Fruit fly (Drosophila melanogaster) whole organism, embryonic: ENCODE results near the gene CG32483.

Experiments used
- CG10267 ChIP-seq: fragments of 200-800 bp; sonication (Bioruptor generic); optimal IDR thresholded peaks from 2 replicates; lab custom pipeline; 2018; ENCODE audit warnings: missing biosample characterization, mild to moderate bottlenecking, missing genetic modification characterization, moderate library complexity
- CG12744 ChIP-seq: fragments of 200-800 bp; sonication (Bioruptor generic); optimal IDR thresholded peaks from 2 replicates; lab custom pipeline; 2016; ENCODE audit warnings: missing biosample characterization, missing genetic modification characterization
- CG15269 ChIP-seq: fragments of 200-800 bp; sonication (Bioruptor generic); optimal IDR thresholded peaks from 2 replicates; lab custom pipeline; 2018; ENCODE audit warnings: missing biosample characterization, mild to moderate bottlenecking, missing genetic modification characterization, moderate library complexity
- CG15514 ChIP-seq: fragments of 200-800 bp; sonication (Bioruptor generic); optimal IDR thresholded peaks from 3 replicates; lab custom pipeline; 2017; ENCODE audit warnings: missing biosample characterization, missing genetic modification characterization, mild to moderate bottlenecking, moderate library complexity, missing genetic modification reagents
- CG32772 ChIP-seq: fragments of 200-800 bp; sonication (Bioruptor generic); IDR thresholded peaks from 2 replicates; pipeline ENCODE4 v1.3.6; 2022; ENCODE audit warnings: missing biosample characterization, missing genetic modification characterization
- CG4854 ChIP-seq: fragments of 200-800 bp; sonication (Bioruptor generic); optimal IDR thresholded peaks from 2 replicates; lab custom pipeline; 2016; ENCODE audit warnings: missing biosample characterization, missing genetic modification characterization, inconsistent platforms
- D19B ChIP-seq: fragments of 200-800 bp; sonication (Bioruptor generic); optimal IDR thresholded peaks from 2 replicates; lab custom pipeline; 2017; ENCODE audit warnings: missing biosample characterization, mild to moderate bottlenecking, missing genetic modification characterization

DNA sequence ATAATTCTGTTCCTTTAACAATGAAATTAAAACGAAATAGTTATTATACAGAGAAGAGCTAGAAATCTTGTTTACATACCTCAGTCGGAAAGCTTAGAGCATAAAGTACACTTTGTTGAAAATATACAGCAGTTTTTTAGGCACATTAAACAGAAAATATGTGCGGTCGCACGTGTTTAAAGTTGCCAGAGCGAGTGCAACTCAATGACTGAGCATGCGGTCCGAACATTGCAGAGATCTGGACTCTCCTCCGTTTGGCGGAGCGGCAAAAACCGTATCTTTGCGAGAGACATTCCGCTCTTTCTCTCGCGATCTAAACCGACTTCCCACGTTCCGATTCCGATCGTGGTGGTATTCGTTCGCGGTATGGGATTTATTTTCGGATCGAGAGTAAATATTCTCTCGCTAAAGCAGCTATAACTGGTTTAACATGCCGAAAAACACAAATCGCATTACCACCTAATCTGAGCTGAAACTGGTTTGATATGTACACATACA, 18.2 kb upstream of the CG32483 start, which contains the start of gene CG13895:
- TF ChIP-seq CG15514 (no peak), CG32772 (no peak), CG12744 (GFP tag; lab: Kevin White, UChicago) (no peak), D19B (GFP tag; lab: Kevin White, UChicago) (no peak), CG15269 (tag; lab: Kevin White, UChicago) (no peak), CG4854 (GFP tag; lab: Kevin White, UChicago) (no peak), CG10267 (no peak)
